Worm (Caenorhabditis elegans) whole organism, late embryonic: ENCODE results near the gene ptr-25.

Experiments
- C38D4.7 ChIP-seq: fragments of 200-800 bp; sonication (Bioruptor generic); optimal IDR thresholded peaks from 2 replicates; lab custom pipeline; 2018; ENCODE audit warnings: mild to moderate bottlenecking, missing genetic modification characterization, moderate library complexity, missing compliant biosample characterization
- ahr-1 ChIP-seq: sonication (generic microtip); optimal IDR thresholded peaks from 2 replicates; lab custom pipeline; 2016; ENCODE audit warnings: missing genetic modification characterization, missing compliant biosample characterization
- hlh-8 ChIP-seq: sonication (generic microtip); optimal IDR thresholded peaks from 2 replicates; lab custom pipeline; 2016; ENCODE audit warnings: missing genotype, missing genetic modification characterization, missing compliant biosample characterization
- tbx-2 ChIP-seq: sonication (generic microtip); optimal IDR thresholded peaks from 2 replicates; lab custom pipeline; 2016; ENCODE audit warnings: missing genetic modification characterization, missing compliant biosample characterization
- ttx-3 ChIP-seq: sonication (generic microtip); optimal IDR thresholded peaks from 2 replicates; lab custom pipeline; 2016; ENCODE audit warnings: missing genetic modification reagents, missing genetic modification characterization, missing compliant biosample characterization

- TF ChIP-seq hlh-8 (tag; lab: Kevin White, UChicago) (no peak), ttx-3 (tag; lab: Kevin White, UChicago) (no peak), tbx-2 (no peak), C38D4.7 (GFP tag; lab: Kevin White, UChicago) (no peak), ahr-1 (tag; lab: Kevin White, UChicago) (no peak)
These were observed 48.3 kb downstream of the ptr-25 start for ce11 chrIII:10536087-10536723.
